Worm (Caenorhabditis elegans): Measurements from ENCODE around the gene B0222.1.

Gene B0222.1

DNA sequence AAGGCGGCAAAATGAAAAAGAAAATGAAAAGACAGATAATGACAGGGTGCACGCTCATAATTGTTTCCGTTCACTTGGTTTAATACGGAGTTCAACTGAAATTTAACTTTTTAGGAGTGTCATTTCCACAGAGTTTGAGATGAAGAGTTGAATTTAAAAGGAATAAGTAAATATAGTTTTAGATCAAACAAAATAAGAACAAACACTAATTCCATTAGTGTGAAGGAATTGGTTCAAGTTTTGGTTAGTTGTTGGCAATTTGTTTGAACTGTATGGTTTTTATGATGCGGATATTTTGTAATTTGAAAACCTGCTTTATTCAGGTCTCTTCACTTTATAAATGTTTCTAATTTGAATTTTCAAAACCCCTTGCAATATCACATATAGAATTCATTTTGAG is 22.6 kb downstream of the B0222.1 start, which contains the start of gene B0222.15:
B0222.15 (minus strand) TSS at position 101 of the 400 bp plus-strand sequence.
- TF ChIP-seq unc-62 (GFP tag; optimal IDR thresholded peaks at IDR 0.05) = no peak

DNA sequence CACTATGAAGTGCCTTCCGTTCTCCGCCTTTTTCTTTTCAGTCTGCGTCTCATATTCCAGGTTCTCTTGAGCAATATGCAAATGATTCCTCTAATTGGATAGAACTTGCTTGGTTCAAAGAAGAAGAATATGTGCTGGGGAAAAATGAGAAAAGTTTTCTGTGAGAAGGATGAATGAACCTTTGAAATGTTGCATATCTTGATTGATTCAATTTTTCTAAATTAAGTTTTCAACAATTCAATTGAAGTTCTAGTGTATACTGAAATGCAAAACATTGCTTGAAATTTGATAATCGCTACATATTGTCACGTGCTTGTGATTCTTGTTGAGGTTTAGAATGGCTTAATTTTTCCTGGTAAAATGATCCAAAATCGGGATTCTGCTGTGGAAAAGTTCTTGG is 23.5 kb downstream of the B0222.1 start:
- TF ChIP-seq unc-62 (GFP tag; optimal IDR thresholded peaks at IDR 0.05) = no peak

DNA sequence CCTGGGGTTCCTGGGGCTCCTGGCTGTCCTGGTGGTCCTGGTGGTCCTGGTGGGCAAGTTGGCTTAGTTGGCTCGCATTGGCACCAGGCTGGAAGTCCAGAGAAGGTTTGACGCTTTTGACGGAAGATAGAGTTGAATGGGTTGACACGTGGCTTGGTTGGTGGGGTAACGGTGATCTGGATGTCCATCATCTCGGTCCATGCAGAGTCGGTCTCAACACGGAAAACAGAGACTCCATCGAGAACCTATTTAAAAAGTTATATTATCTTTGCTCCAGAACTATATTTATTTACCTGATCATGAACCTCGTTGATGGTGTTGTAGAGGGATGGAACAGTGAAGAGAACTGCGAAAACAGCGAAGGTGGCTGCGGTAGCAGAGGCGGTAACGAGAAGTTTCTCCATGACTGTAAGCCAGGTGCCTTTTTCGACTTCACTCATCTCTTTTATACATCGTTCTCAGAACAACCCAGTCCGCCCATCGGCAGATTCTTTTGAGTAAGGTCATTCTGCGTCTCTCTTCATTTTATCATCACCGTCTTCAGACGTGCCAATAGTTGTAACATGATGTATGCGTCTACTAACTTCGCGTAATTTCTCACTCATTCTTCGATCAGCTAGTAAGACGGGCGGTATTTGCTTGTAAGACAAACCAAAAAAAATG is 26.3 kb downstream of the B0222.1 start, which contains the start of gene col-144:
col-144 (minus strand) TSS at position 419 of the 663 bp plus-strand sequence.
- no peak for TF ChIP-seq unc-62 (GFP tag; optimal IDR thresholded peaks at IDR 0.05)

DNA sequence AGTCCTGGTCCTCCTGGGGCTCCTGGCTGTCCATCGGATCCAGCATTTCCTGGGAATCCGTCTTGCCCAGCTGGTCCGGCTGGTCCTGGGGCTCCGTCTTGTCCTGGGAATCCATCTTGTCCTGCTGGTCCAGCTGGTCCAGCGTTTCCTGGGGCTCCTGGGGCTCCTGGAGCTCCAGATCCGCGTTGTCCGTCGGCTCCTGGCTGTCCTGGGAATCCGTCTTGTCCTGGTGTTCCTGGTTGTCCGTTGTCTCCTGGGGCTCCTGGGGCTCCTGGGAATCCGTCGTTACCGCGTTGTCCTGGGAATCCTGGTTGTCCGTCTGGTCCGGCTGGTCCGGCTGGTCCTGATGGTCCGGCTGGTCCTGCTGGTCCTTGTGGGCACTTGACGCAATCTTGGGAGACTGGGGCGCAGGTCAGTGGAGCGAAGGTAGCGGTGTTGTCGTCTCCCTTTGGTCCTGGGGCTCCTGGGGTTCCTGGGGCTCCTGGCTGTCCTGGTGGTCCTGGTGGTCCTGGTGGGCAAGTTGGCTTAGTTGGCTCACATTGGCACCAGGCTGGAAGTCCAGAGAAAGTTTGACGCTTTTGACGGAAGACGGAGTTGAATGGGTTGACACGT is 28.2 kb downstream of the B0222.1 start:
- TF ChIP-seq unc-62 (GFP tag; optimal IDR thresholded peaks at IDR 0.05) = no peak

DNA sequence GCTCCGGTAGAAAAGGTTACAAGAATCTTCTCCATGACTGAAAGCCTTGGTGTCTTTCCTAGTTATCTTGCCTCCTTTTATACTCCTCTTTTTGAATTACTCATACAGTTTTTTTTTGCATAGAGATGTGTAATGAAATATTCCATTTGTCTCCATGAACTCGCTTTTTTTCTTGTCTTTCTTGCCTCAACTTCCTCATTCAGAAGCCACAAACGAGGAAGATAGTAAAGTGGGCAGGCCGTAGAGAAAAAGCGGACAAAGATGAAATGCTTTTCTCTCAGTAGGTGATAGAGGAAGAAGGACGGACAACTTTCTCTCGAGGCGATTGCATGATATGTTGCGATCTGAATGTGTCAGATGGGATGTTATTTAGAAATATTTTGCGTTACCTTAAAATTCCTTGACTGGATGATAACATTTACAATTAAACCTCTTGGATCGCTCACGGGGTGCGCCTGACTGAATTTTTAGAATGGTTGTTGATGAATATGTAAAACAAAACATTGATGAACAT is 29.0 kb downstream of the B0222.1 start, which contains the start of gene col-145:
col-145 (minus strand) TSS at position 51 of the 514 bp plus-strand sequence.
- TF ChIP-seq unc-62 (GFP tag; optimal IDR thresholded peaks at IDR 0.05) = no peak

DNA sequence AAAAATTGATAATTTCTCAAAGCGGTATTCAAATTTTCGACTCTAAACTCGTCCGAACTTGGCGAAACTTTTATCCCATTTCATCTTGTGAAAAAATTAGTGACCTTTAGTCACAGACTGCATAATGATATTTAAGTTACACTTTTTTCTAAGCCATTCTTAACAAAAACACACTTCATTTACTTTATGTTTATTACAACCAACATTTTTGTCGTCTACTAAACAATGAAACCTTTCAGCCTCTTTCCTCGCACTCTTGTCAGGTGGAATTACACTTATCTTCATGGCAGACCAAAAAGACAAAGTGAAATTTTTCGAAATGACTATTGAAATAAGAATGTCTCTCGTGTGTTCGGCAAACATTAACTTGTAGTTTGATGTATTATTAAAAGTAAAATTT is 29.8 kb downstream of the B0222.1 start:
- TF ChIP-seq unc-62 (GFP tag; optimal IDR thresholded peaks at IDR 0.05) = no peak

DNA sequence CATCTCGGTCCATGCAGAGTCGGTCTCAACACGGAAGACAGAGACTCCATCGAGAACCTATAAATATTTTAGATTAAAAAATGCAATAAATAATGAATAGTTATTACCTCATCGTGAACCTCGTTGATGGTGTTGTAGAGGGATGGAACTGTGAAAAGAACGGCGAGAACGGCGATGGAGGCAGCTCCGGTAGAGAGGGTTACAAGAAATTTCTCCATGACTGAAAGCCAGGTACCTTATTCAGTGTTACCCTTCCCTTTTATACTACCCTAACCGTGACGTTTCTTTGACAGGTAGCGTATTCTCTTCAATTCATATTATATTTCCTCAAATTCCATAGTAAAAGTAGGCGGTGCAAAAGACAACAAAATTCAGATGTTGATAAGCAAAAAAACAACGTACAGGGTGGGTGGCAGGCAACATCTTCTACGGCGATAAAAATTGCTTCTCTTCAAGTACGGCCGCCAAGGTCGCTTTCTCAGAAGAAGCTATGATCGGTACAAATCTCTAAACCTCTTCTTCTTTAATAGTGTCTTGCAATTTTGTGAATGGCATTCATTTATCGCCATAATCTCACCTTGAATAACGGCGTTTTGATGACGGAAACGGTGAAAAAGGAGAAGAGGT is 31.1 kb downstream of the B0222.1 start, which contains the start of gene col-10:
col-10 (minus strand) TSS at position 235 of the 627 bp plus-strand sequence.
- no peak for TF ChIP-seq unc-62 (GFP tag; optimal IDR thresholded peaks at IDR 0.05)

DNA sequence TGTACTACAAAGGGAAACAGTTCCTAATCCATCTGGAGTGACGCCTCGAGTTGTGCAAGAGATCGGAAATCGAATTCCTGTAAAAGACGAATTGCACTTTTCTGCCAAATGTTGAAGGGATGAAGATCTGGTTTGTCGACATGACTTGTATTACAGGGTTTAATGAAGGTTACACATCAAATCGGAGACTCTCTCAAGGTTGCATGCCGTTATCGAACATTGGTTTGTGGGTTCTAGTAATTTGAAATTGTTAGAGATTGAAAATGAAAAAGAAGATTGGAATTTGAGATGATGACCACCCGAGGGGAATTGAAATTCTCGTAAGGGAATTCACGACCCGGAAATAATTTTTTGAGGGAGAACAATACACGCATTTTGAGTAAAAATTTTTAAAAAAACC is 32.3 kb downstream of the B0222.1 start:
- no peak for TF ChIP-seq unc-62 (GFP tag; optimal IDR thresholded peaks at IDR 0.05)

DNA sequence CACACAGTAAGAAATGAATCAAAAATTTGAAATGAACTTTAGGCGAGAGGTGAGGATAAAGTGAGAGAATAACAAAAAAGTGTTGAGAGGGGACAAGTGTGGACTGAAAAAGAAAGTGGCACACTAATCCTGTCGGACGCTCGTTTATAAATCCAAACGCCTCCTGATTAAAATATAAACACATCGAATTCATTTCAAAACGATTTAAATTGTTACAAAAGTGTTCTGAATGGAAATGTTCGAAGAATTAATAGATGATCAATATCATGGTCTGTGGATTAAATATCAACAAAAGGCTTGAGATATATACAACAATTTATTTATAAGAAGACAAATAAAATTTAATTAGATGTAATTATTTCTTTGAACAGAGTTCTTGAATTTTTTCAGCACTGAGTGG is 34.0 kb downstream of the B0222.1 start, which contains the start of gene B0222.11:
B0222.11 (minus strand) TSS at position 101 of the 400 bp plus-strand sequence.
- no peak for TF ChIP-seq unc-62 (GFP tag; optimal IDR thresholded peaks at IDR 0.05)

DNA sequence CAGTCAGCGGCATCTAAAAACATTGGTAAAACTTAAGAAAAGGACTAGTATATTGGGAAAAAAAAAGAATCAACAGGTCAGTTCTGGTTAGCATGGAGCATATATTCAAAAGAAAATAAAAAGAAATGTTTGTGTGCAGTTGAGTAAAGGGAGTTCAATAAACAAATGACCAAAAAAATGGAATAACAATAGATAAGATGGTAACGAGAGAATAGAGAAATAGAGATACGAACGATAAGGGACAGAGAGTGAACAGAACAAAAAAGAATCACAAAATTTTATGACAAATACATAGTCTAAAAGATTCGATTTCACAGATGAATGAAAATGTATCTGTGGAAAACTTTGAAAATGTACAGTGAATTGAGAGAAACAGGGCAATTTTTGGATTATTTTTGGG is 38.9 kb downstream of the B0222.1 start, which contains the start of gene gad-3:
gad-3 (minus strand) TSS at position 17 of the 400 bp plus-strand sequence.
- TF ChIP-seq unc-62 (GFP tag; optimal IDR thresholded peaks at IDR 0.05) = no peak

DNA sequence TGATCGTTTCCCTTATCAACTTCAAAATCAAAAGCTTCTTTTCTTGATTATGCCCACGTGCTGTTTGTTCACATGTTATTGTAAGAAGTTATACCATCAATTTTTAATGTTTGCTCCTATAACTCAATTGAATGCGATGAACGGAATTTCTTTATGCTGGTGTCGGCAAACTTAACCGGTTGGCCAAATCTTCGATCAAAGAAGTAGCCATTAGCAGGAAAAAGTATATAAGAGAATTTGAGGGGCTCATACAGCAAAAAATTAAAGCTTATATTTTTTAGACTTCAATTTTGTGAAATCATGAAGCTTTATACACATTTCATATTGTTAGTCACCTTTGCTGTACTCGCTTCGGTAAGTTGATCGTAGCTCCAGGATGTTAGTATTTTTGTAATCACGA is 39.7 kb downstream of the B0222.1 start, which contains the start of gene pqn-16:
pqn-16 (plus strand) TSS at position 301 of the 400 bp plus-strand sequence.
- no peak for TF ChIP-seq unc-62 (GFP tag; optimal IDR thresholded peaks at IDR 0.05)

DNA sequence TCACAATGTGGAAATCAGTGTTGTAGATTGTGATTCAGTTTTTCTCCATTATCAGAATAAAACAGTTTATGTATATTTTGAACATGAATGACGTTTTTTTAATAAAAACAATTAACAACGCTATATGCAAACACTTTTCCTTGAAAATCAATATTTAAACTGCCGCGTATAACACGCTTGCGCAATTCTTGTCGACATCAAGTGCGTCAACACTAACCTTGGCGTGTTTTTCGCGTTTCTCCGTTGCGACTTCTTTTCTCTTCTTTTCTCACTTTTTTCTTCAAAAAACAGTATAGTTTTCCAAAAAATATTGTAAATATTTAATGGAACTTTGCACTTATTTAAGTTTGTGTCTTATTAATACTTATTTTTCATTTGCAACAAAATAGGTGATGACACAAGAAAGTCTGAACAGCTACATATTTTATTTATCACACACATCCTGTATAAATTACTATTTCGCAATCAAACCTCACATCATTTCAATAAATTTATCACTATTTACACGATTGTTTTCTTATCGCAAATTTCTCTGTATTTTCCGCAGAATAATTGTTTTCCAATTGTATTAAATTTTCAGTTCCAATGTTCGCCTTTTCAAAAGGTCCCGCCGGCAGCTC is 41.3 kb downstream of the B0222.1 start, which contains the start of gene spas-1:
spas-1 (plus strand) TSS at position 572 of the 620 bp plus-strand sequence.
- TF ChIP-seq unc-62 (GFP tag; optimal IDR thresholded peaks at IDR 0.05) = no peak

DNA sequence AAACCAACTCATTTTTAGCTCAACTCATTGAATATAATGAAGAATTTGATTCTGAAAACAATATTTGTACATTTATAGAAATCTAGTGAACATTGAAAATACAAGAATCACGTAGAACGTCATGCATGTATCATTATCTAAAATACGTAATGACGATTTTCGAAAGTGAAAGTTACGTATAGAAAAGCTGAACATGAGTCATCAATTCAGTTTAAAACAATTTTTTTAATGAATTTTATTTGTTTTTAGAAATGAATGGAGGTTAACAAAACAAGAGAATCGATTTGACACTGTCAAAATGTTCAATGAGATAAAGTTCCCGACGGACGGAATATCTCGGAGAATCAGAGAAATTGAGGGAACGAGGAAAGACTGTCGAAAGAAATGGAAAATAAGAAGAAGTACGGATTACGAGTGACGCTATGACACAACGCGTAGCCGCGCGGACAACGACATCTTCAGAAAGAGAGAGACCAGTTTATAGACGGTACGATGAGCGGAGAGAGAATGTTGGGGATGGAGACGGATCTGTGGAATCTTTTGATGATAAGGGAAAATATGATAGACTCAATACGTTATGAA is 47.7 kb downstream of the B0222.1 start, which contains the start of gene ptr-1:
ptr-1 (minus strand) TSS at position 51 of the 582 bp plus-strand sequence.
- TF ChIP-seq unc-62 (GFP tag; optimal IDR thresholded peaks at IDR 0.05) = no peak

DNA sequence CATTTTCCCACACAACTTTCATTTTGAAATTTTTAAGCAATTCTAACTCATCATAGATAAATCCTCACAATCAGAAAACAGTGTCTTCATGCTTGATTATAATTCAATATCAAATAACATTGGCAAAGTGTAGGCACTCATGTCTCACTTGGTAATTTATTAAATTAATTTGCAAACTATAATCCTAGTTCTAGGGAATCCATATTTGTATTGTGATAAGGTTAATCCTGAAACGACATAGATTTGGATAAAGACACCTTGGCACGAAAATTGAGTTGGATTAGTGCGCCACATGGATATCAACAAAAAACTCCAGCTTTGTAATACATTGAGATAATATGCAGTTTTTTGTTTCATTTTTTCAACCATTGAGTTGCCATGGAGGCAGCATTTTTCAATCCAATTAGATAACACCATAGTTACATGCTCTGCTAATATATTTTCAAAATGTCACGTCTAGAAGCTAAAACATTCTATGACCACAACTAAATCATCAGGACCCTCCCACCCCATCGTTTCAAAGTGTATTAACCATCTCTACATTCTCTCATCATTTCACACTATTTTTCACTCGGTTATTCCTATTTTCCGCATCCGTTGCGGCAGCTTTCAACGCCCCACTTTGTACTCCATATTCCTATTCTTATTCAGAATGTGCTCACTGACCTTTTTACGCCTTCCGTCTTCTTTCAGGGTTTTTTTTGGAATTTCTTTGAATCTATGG is 49.8 kb downstream of the B0222.1 start:
- no peak for TF ChIP-seq unc-62 (GFP tag; optimal IDR thresholded peaks at IDR 0.05)

All from whole organism, dauer.